Fruit fly (Drosophila melanogaster) whole organism, wandering third instar larva: ENCODE results near the gene iav.

ENCODE experiments used
- Abd-B ChIP-seq: fragments of >200 bp; optimal IDR thresholded peaks from 2 replicates; lab custom pipeline; 2017; ENCODE audit warnings: missing biosample characterization, missing genetic modification characterization
- CG32264 ChIP-seq: fragments of 200-800 bp; sonication (Bioruptor generic); optimal IDR thresholded peaks from 2 replicates; lab custom pipeline; 2016; ENCODE audit warnings: missing biosample characterization, missing genetic modification characterization
- CG9705 ChIP-seq: fragments of 200-800 bp; sonication (Bioruptor generic); optimal IDR thresholded peaks from 2 replicates; lab custom pipeline; 2018; ENCODE audit warnings: missing biosample characterization, mild to moderate bottlenecking, missing genetic modification characterization
- CrebA ChIP-seq: fragments of 200-800 bp; sonication (Bioruptor generic); optimal IDR thresholded peaks from 2 replicates; lab custom pipeline; 2016; ENCODE audit warnings: missing biosample characterization, mild to moderate bottlenecking, missing genetic modification characterization, borderline replicate concordance
- Dfd ChIP-seq: fragments of >200 bp; optimal IDR thresholded peaks from 2 replicates; lab custom pipeline; 2017; ENCODE audit warnings: missing biosample characterization, missing genetic modification characterization
- Dif ChIP-seq: fragments of 200-275, 200-300 bp; sonication (Bioruptor generic); optimal IDR thresholded peaks from 2 replicates; lab custom pipeline; 2018; ENCODE audit warnings: missing biosample characterization, missing genetic modification characterization; ENCODE audit not compliant: partially characterized antibody
- GATAd ChIP-seq: sonication (Bioruptor generic); optimal IDR thresholded peaks from 2 replicates; lab custom pipeline; 2016; ENCODE audit warnings: missing biosample characterization, missing genetic modification characterization
- HLH106 ChIP-seq: fragments of 200-800 bp; optimal IDR thresholded peaks from 3 replicates; lab custom pipeline; 2019; ENCODE audit warnings: missing biosample characterization, mild to moderate bottlenecking, missing genetic modification characterization, moderate library complexity
- Hnf4 ChIP-seq: fragments of 200-800 bp; sonication (Bioruptor generic); optimal IDR thresholded peaks from 2 replicates; lab custom pipeline; 2016; ENCODE audit warnings: missing biosample characterization, mild to moderate bottlenecking, missing genetic modification characterization
- Hr78 ChIP-seq: fragments of >200 bp; optimal IDR thresholded peaks from 2 replicates; lab custom pipeline; 2017; ENCODE audit warnings: missing biosample characterization, missing genetic modification characterization
- Hr83 ChIP-seq: fragments of 200-300 bp; sonication (Bioruptor generic); optimal IDR thresholded peaks from 2 replicates; lab custom pipeline; 2016; ENCODE audit warnings: missing biosample characterization, mild to moderate bottlenecking, missing genetic modification characterization, moderate library complexity; ENCODE audit not compliant: poor library complexity, severe bottlenecking
- Jra ChIP-seq: sonication (Bioruptor generic); optimal IDR thresholded peaks from 2 replicates; lab custom pipeline; 2016; ENCODE audit warnings: missing biosample characterization, missing genetic modification characterization
- Mio ChIP-seq: sonication (Bioruptor generic); optimal IDR thresholded peaks from 2 replicates; lab custom pipeline; 2016; ENCODE audit warnings: missing biosample characterization, missing genetic modification characterization
- Myc ChIP-seq: fragments of >200 bp; optimal IDR thresholded peaks from 2 replicates; lab custom pipeline; 2017
- N ChIP-seq: fragments of >200 bp; optimal IDR thresholded peaks from 2 replicates; lab custom pipeline; 2018; ENCODE audit warnings: missing biosample characterization, missing external identifiers, missing genetic modification characterization
- OdsH ChIP-seq: fragments of 200-800 bp; sonication (Bioruptor generic); optimal IDR thresholded peaks from 2 replicates; lab custom pipeline; 2016; ENCODE audit warnings: missing biosample characterization, mild to moderate bottlenecking, missing genetic modification characterization
- Rel ChIP-seq, 2 experiments: fragments of 200-800 bp; sonication (Bioruptor generic) in 1 of 2; optimal IDR thresholded peaks; 2 replicates in 1 of 2; 3 replicates in 1 of 2; lab custom pipeline; 2016 to 2019; ENCODE audit warnings: mild to moderate bottlenecking in 2 of 2, missing biosample characterization in 2 of 2, missing genetic modification characterization in 2 of 2, moderate library complexity in 1 of 2
- Sp1 ChIP-seq: fragments of 200-800 bp; sonication (Bioruptor generic); optimal IDR thresholded peaks from 3 replicates; lab custom pipeline; 2019; ENCODE audit warnings: missing biosample characterization, mild to moderate bottlenecking, missing genetic modification characterization, moderate library complexity
- Vsx2 ChIP-seq: fragments of 200-300, 225-300 bp; sonication (Bioruptor generic); optimal IDR thresholded peaks from 2 replicates; lab custom pipeline; 2018; ENCODE audit warnings: missing biosample characterization, missing genetic modification characterization; ENCODE audit not compliant: partially characterized antibody
- br ChIP-seq: fragments of 200-800 bp; sonication (Bioruptor generic); optimal IDR thresholded peaks from 2 replicates; lab custom pipeline; 2016; ENCODE audit warnings: missing biosample characterization, missing genetic modification characterization
- brk ChIP-seq: fragments of 200-800 bp; sonication (Bioruptor generic); optimal IDR thresholded peaks from 2 replicates; lab custom pipeline; 2016; ENCODE audit warnings: missing biosample characterization, mild to moderate bottlenecking, missing genetic modification characterization
- dl ChIP-seq, 2 experiments: fragments of 175-275, 200-275 bp in 1 of 2; fragments of 200-275 bp in 1 of 2; sonication (Bioruptor generic); optimal IDR thresholded peaks; lab custom pipeline; 2018; ENCODE audit warnings: mild to moderate bottlenecking in 2 of 2, missing biosample characterization in 2 of 2, missing genetic modification characterization in 2 of 2, moderate library complexity in 2 of 2; ENCODE audit not compliant: partially characterized antibody in 2 of 2, insufficient read depth in 1 of 2
- dmrt93B ChIP-seq: fragments of 200-800 bp; sonication (Bioruptor generic); optimal IDR thresholded peaks from 2 replicates; lab custom pipeline; 2018; ENCODE audit warnings: missing biosample characterization, mild to moderate bottlenecking, missing genetic modification characterization
- dsf ChIP-seq: sonication (Bioruptor generic); optimal IDR thresholded peaks from 2 replicates; lab custom pipeline; 2016; ENCODE audit warnings: missing biosample characterization, missing genetic modification characterization, borderline replicate concordance
- ey ChIP-seq: fragments of 200-800 bp; sonication (Bioruptor generic); optimal IDR thresholded peaks from 2 replicates; lab custom pipeline; 2016; ENCODE audit warnings: missing biosample characterization, missing genetic modification characterization
- foxo ChIP-seq, 2 experiments: fragments of 200-800 bp; sonication (Bioruptor generic); optimal IDR thresholded peaks; 2 replicates in 1 of 2; 3 replicates in 1 of 2; lab custom pipeline; 2016 to 2017; ENCODE audit warnings: missing biosample characterization in 2 of 2, missing genetic modification characterization in 2 of 2
- fru ChIP-seq: fragments of 200-800 bp; sonication (Bioruptor generic); optimal IDR thresholded peaks from 3 replicates; lab custom pipeline; 2016; ENCODE audit warnings: missing biosample characterization, mild to moderate bottlenecking, missing genetic modification characterization
- h ChIP-seq: fragments of 200-800 bp; sonication (Bioruptor generic); optimal IDR thresholded peaks from 3 replicates; lab custom pipeline; 2016; ENCODE audit warnings: missing biosample characterization, mild to moderate bottlenecking, missing genetic modification characterization
- jim ChIP-seq: fragments of 175-275, 200-325 bp; sonication (Bioruptor generic); optimal IDR thresholded peaks from 2 replicates; lab custom pipeline; 2016; ENCODE audit warnings: missing biosample characterization, mild to moderate bottlenecking, missing genetic modification characterization
- lola ChIP-seq: fragments of >200 bp; optimal IDR thresholded peaks from 2 replicates; lab custom pipeline; 2017; ENCODE audit warnings: missing biosample characterization, missing genetic modification characterization
- pan ChIP-seq: fragments of >200 bp; optimal IDR thresholded peaks from 2 replicates; lab custom pipeline; 2017
- psq ChIP-seq: fragments of 200-800 bp; sonication (Bioruptor generic); optimal IDR thresholded peaks from 3 replicates; lab custom pipeline; 2017; ENCODE audit warnings: missing biosample characterization, mild to moderate bottlenecking, missing genetic modification characterization, moderate library complexity
- rgr ChIP-seq: fragments of 200-800 bp; sonication (Bioruptor generic); optimal IDR thresholded peaks from 3 replicates; lab custom pipeline; 2016; ENCODE audit warnings: missing biosample characterization, mild to moderate bottlenecking, missing genetic modification characterization
- sage ChIP-seq: fragments of 200-800 bp; sonication (Bioruptor generic); optimal IDR thresholded peaks from 2 replicates; lab custom pipeline; 2016; ENCODE audit warnings: missing biosample characterization, mild to moderate bottlenecking, missing genetic modification characterization
- sv ChIP-seq: fragments of 200-800 bp; sonication (Bioruptor generic); optimal IDR thresholded peaks from 3 replicates; lab custom pipeline; 2016; ENCODE audit warnings: missing biosample characterization, missing genetic modification characterization
- tai ChIP-seq: sonication (Bioruptor generic); optimal IDR thresholded peaks from 2 replicates; lab custom pipeline; 2016; ENCODE audit warnings: missing biosample characterization, missing genetic modification characterization
- usp ChIP-seq: fragments of >200 bp; optimal IDR thresholded peaks from 2 replicates; lab custom pipeline; 2017; ENCODE audit warnings: missing biosample characterization, missing genetic modification characterization
- woc ChIP-seq: sonication (Bioruptor generic); optimal IDR thresholded peaks from 2 replicates; lab custom pipeline; 2016; ENCODE audit warnings: missing biosample characterization, mild to moderate bottlenecking, missing genetic modification characterization

The iav gene

DNA sequence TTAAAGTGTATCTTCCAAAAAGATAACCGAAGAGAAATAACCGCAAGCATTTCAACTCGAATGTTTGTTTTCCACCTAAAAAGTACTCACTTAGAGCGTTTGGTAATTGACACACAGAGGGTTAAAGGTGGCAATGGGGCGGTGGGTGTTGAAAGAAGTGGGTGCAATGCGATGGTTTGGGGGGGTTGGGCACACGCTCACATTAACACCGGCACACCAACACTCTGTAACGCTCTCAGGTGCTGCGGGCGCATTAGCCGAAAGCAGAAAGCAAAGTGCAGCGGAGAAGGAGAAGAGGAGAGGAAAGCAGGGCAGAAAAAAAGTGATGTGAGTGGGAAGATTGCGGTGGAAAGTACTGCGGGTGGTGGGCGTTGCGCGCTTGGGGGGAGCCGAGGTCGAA, 51.3 kb downstream of the iav start:
- TF ChIP-seq psq (GFP tag; lab: Kevin White, UChicago) = peak; percentile 29
- TF ChIP-seq jim = no peak
- TF ChIP-seq CG32264 (GFP tag; lab: Kevin White, UChicago) = no peak

DNA sequence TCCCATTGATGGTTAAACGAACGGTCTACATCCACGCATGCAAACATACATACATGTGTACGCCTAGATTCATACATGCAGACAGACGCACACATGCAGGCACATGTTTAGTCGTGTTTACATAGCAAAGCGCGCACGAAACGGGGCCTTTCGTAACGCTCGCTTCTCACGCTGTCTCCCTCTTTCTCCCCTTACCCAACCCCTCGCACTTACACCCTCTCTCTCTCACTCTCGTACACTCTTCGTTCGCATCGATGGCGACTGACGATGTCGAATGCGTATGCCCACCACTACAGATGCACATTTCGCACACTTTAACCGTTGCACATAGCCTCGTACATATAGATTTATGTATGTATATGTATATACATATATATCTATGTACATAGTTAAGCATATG, 52.3 kb downstream of the iav start:
- TF ChIP-seq Vsx2 (GFP tag; lab: Kevin White, UChicago) (peak; percentile 69), Rel (GFP tag; optimal IDR thresholded peaks at IDR 0.05; lab: Kevin White, UChicago) (no peak), Rel (tag; optimal IDR thresholded peaks at IDR 0.05; lab: Kevin White, UChicago) (peak; percentile 55), psq (GFP tag; lab: Kevin White, UChicago) (peak; percentile 66), dsf (GFP tag; lab: Kevin White, UChicago) (no peak)

DNA sequence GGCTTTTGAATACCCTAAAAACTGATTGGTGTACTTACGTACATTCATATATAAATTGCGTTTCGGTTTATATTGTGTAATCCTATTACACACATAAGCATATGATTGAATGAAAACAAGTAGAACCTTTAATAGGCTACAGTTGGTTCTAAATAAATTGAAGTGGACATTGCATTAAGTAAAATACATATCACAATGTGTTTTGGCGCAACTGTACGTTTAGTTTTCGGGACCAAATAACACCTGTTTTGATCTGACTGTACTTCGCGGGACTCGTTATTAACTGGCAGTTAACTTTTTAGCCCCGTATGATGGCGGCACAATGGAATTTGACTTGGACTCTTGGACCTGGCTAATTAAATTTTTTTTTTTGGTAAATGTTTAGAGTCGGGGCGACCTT, 53.0 kb downstream of the iav start:
- TF ChIP-seq Vsx2 (GFP tag; lab: Kevin White, UChicago) = peak; percentile 31
- TF ChIP-seq sage = no peak
- TF ChIP-seq woc (GFP tag; lab: Kevin White, UChicago) = peak; percentile 31

dm6 chrX:6867175-6868023, 53.6 kb downstream of the iav start, which contains the start of gene CG14434:
Gene CG14434, minus strand, starts transcription at chrX:6867194.
- TF ChIP-seq Jra (peak; percentile 4), fru (peak; percentile 71), Rel (GFP tag; optimal IDR thresholded peaks at IDR 0.05; lab: Kevin White, UChicago) (no peak), Rel (tag; optimal IDR thresholded peaks at IDR 0.05; lab: Kevin White, UChicago) (no peak), Dfd (GFP tag; lab: Kevin White, UChicago) (no peak), rgr (GFP tag; lab: Kevin White, UChicago) (peak; percentile 49), br (GFP tag; lab: Kevin White, UChicago) (peak; percentile 20), dmrt93B (peak; percentile 70), jim (no peak), Abd-B (GFP tag; lab: Kevin White, UChicago) (no peak), N (GFP tag; lab: Kevin White, UChicago) (no peak), Hnf4 (no peak), foxo (GFP tag; optimal IDR thresholded peaks at IDR 0.05; lab: Kevin White, UChicago) (peak in 1 of 2 experiments; percentile 77), sv (GFP tag; lab: Kevin White, UChicago) (peak; percentile 41), h (GFP tag; lab: Kevin White, UChicago) (peak; percentile 40), brk (no peak), Sp1 (peak; percentile 75), Dif (GFP tag; lab: Kevin White, UChicago) (no peak), psq (GFP tag; lab: Kevin White, UChicago) (no peak), Vsx2 (GFP tag; lab: Kevin White, UChicago) (no peak), woc (GFP tag; lab: Kevin White, UChicago) (peak; percentile 62), ey (GFP tag; lab: Kevin White, UChicago) (peak; percentile 41), Mio (GFP tag; lab: Kevin White, UChicago) (no peak), CG9705 (GFP tag; lab: Kevin White, UChicago) (no peak), HLH106 (tag; lab: Kevin White, UChicago) (peak; percentile 62), dl (GFP tag; optimal IDR thresholded peaks at IDR 0.05; lab: Kevin White, UChicago; ENCODE audit: insufficient read depth in 1 of 2, partially characterized antibody in 2 of 2) (no peak), Hr78 (no peak), Myc (lab: Kevin White, UChicago) (no peak), GATAd (no peak), usp (GFP tag; lab: Kevin White, UChicago) (no peak), sage (no peak), pan (lab: Kevin White, UChicago) (no peak), dsf (GFP tag; lab: Kevin White, UChicago) (no peak), CG32264 (GFP tag; lab: Kevin White, UChicago) (no peak), tai (peak; percentile 37), Hr83 (no peak), CrebA (GFP tag; lab: Kevin White, UChicago) (no peak), lola (GFP tag; lab: Kevin White, UChicago) (no peak), OdsH (peak; percentile 57)
- TF ChIP-seq, all 38 proteins: peak for 14
